Worm (Caenorhabditis elegans) whole organism, L3 larva: ENCODE measurements around the gene C05C12.1.

Experiments used
- R02D3.7 ChIP-seq: fragments of 150-350 bp; optimal IDR thresholded peaks from 2 replicates; lab custom pipeline; 2014; ENCODE audit warnings: missing biosample characterization, missing genetic modification characterization
- ceh-9 ChIP-seq: sonication (generic microtip); optimal IDR thresholded peaks from 2 replicates; lab custom pipeline; 2018; ENCODE audit warnings: missing biosample characterization, missing genetic modification characterization
- elt-2 ChIP-seq: sonication (generic microtip); optimal IDR thresholded peaks from 2 replicates; lab custom pipeline; 2016; ENCODE audit warnings: missing genetic modification reagents, mild to moderate bottlenecking, missing genetic modification characterization, missing compliant biosample characterization
- eor-1 ChIP-seq, 2 experiments: fragments of 150-350 bp; optimal IDR thresholded peaks; 2 replicates each; lab custom pipeline; 2014 to 2018; ENCODE audit warnings: missing biosample characterization in 2 of 2, missing genetic modification characterization in 2 of 2
- lsy-12 ChIP-seq: sonication (generic microtip); optimal IDR thresholded peaks from 2 replicates; lab custom pipeline; 2016; ENCODE audit warnings: mild to moderate bottlenecking, missing genetic modification characterization, missing compliant biosample characterization
- nhr-11 ChIP-seq: fragments of 150-350 bp; optimal IDR thresholded peaks from 2 replicates; lab custom pipeline; 2014; ENCODE audit warnings: missing biosample characterization, missing genetic modification characterization
- nhr-12 ChIP-seq: fragments of 150-350 bp; optimal IDR thresholded peaks from 2 replicates; lab custom pipeline; 2014; ENCODE audit warnings: missing biosample characterization, missing genetic modification characterization
- nhr-237 ChIP-seq: fragments of 150-350 bp; optimal IDR thresholded peaks from 2 replicates; lab custom pipeline; 2014; ENCODE audit warnings: missing biosample characterization, missing genetic modification characterization
- nhr-28 ChIP-seq: fragments of 150-350 bp; optimal IDR thresholded peaks from 2 replicates; lab custom pipeline; 2014; ENCODE audit warnings: missing biosample characterization, missing genetic modification characterization
- nhr-77 ChIP-seq: fragments of 150-350 bp; optimal IDR thresholded peaks from 2 replicates; lab custom pipeline; 2014; ENCODE audit warnings: missing biosample characterization, missing genetic modification characterization
- pha-4 ChIP-seq: fragments of 150-350 bp; optimal IDR thresholded peaks from 2 replicates; lab custom pipeline; 2014; ENCODE audit warnings: missing biosample characterization, missing genetic modification reagents, missing genetic modification characterization
- unc-62 ChIP-seq: fragments of 150-350 bp; sonication (generic microtip); optimal IDR thresholded peaks from 4 replicates; lab custom pipeline; 2014; ENCODE audit warnings: missing biosample characterization, missing genetic modification reagents, missing genetic modification characterization
- ztf-4 ChIP-seq: fragments of 150-350 bp; optimal IDR thresholded peaks from 2 replicates; lab custom pipeline; 2014; ENCODE audit warnings: missing biosample characterization, missing genetic modification characterization

- TF ChIP-seq nhr-28 (tag; lab: Kevin White, UChicago): no peak
- no peak for TF ChIP-seq nhr-12
- no peak for TF ChIP-seq eor-1 (tag; optimal IDR thresholded peaks at IDR 0.05; lab: Kevin White, UChicago)
- no peak for TF ChIP-seq unc-62 (GFP tag; lab: Kevin White, UChicago)
- TF ChIP-seq nhr-11 (tag; lab: Kevin White, UChicago): no peak
- no peak for TF ChIP-seq nhr-77 (tag; lab: Kevin White, UChicago)
- TF ChIP-seq ztf-4 (tag; lab: Kevin White, UChicago): no peak
- TF ChIP-seq ceh-9: no peak
- TF ChIP-seq lsy-12: no peak
- no peak for TF ChIP-seq pha-4 (tag; lab: Kevin White, UChicago)
- TF ChIP-seq R02D3.7 (tag; lab: Kevin White, UChicago): peak; percentile 15
- TF ChIP-seq elt-2 (tag; lab: Kevin White, UChicago): no peak
- TF ChIP-seq nhr-237 (tag; lab: Kevin White, UChicago): no peak
Observed at ce11 chrIV:11226545-11226944, 27.2 kb upstream of the C05C12.1 start.
